Fruit fly (Drosophila melanogaster): ENCODE results near the gene mRpL19.

- TF ChIP-seq Met (GFP tag; optimal IDR thresholded peaks at IDR 0.05) (no peak), CG6808 (GFP tag; optimal IDR thresholded peaks at IDR 0.05) (no peak), Eip93F (GFP tag; optimal IDR thresholded peaks at IDR 0.05) (no peak), CG10669 (GFP tag; optimal IDR thresholded peaks at IDR 0.05) (no peak), Hr38 (GFP tag; optimal IDR thresholded peaks at IDR 0.05) (no peak), pdm3 (GFP tag; optimal IDR thresholded peaks at IDR 0.05) (no peak)
These were observed 49.1 kb downstream of the mRpL19 start, which contains the start of gene nom for dm6 chr3R:8722962-8723548.

All from whole organism, prepupa.